Worm (Caenorhabditis elegans): ENCODE results near the gene F20D6.5.

DNA sequence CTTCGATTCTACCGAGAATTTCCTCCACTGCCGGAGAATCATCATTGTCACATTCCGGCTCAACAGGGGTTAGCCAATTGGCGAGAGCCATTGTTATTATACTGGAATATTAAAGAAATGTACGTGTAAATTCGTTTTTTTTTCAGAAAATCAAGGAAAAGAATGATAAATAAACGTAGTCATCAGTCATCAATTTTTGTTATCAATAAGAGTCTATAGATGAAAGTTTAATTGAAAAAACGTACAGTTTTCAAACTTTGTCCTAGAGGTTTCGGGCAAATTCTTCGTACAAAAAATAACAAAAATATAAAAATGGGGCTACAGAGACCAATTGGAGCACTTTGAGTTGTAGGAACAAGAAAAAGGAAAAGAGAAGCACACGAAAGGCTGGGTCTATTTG, 37.2 kb downstream of the F20D6.5 start, which contains the start of gene F20D6.11:
- TF ChIP-seq skn-1 (tag; optimal IDR thresholded peaks at IDR 0.05): no peak
- no peak for TF ChIP-seq elt-3 (tag; optimal IDR thresholded peaks at IDR 0.05)
- no peak for TF ChIP-seq jun-1 (tag; optimal IDR thresholded peaks at IDR 0.05)
- TF ChIP-seq nfya-1 (tag; optimal IDR thresholded peaks at IDR 0.05; ENCODE audit: insufficient read depth): no peak
- TF ChIP-seq aly-2 (tag; optimal IDR thresholded peaks at IDR 0.05): no peak
- no peak for TF ChIP-seq zag-1 (tag; optimal IDR thresholded peaks at IDR 0.05)

Data from whole organism, L3 larva.